Worm (Caenorhabditis elegans): Measurements from ENCODE around the gene F58F12.2.

F58F12.2 gene

DNA sequence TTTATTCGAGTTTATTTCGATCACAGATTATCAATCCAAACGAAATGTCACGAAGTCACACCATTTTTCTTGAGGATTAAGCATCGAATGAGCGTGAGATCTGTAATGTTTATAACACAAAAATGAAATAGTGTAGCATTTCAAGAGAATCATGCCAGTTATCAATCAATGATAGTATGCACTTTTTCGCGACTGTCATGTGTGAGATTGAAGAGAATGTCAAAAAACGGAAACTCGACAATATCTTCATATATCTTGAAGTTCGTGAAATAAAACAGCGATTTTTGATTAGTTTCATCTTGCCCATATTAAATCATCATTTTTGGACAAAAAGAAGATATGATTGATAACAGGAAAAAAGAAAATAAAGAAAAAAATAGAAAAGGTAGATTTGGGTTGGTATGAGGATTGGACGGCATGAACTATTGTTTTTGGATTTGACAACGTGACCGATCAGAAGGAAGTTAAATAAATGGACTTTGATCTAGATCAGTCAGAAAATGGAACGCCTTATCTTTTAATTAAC lies 8.7 kb downstream of the F58F12.2 start:
- TF ChIP-seq snu-23 (GFP tag; optimal IDR thresholded peaks at IDR 0.05): peak; percentile 27
- peak; percentile 54 for TF ChIP-seq nhr-71 (tag; optimal IDR thresholded peaks at IDR 0.05)
- TF ChIP-seq nhr-84 (tag; optimal IDR thresholded peaks at IDR 0.05): no peak
- peak in 4 of 6 experiments; percentile 22 to 62 (median 44) for TF ChIP-seq elt-3 (tag; optimal IDR thresholded peaks at IDR 0.05)
- TF ChIP-seq nhr-85 (tag): peak; percentile 75
- no peak for TF ChIP-seq tlp-1 (tag; optimal IDR thresholded peaks at IDR 0.05)
- no peak for TF ChIP-seq F16B12.6 (tag; optimal IDR thresholded peaks at IDR 0.05)
- TF ChIP-seq nhr-77 (tag; optimal IDR thresholded peaks at IDR 0.05): no peak
- TF ChIP-seq efl-3 (GFP tag; optimal IDR thresholded peaks at IDR 0.05): no peak
- no peak for TF ChIP-seq unc-86 (tag; optimal IDR thresholded peaks at IDR 0.05)
- TF ChIP-seq blmp-1 (tag; optimal IDR thresholded peaks at IDR 0.05): peak; percentile 73
- no peak for TF ChIP-seq jun-1 (tag; optimal IDR thresholded peaks at IDR 0.05)
- no peak for TF ChIP-seq aha-1 (tag; optimal IDR thresholded peaks at IDR 0.05)
- TF ChIP-seq unc-30 (tag; optimal IDR thresholded peaks at IDR 0.05): no peak
- TF ChIP-seq hlh-17 (GFP tag; optimal IDR thresholded peaks at IDR 0.05; ENCODE audit: borderline replicate concordance): no peak
- peak; percentile 5 for TF ChIP-seq tbx-2 (tag; optimal IDR thresholded peaks at IDR 0.05)
- peak; percentile 36 for TF ChIP-seq nhr-20 (tag; optimal IDR thresholded peaks at IDR 0.05)
- TF ChIP-seq ceh-88 (GFP tag; IDR thresholded peaks at IDR 0.05): no peak

DNA sequence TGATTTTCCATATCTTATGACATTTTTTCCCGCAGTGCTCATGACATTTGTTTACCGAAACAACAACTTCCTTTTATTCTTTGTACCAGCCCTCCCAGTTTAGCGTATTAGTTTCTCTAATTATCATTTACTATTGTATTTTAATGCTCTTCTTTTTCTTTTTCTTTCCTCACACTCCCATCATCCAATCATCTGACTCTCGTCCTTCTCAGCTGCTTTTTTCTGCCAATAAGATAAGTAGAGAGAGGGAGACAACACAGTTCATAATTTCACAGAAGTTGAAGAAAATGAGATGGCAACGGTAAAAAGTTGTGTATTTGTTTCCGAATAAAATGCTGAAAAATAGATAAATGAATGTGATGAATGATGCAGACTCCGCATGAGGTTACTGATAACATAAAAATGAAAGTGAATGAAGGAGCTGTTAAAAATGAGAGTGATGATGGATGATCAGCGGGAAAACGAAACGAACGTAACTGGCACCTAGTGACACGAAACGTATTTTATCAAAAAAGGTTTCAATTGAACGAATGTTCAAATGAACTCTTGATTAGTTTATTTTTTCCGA lies 10.4 kb downstream of the F58F12.2 start:
- TF ChIP-seq lin-14 (GFP tag; optimal IDR thresholded peaks at IDR 0.05): peak; percentile 13
- TF ChIP-seq blmp-1 (tag; optimal IDR thresholded peaks at IDR 0.05): peak; percentile 33
- TF ChIP-seq snu-23 (GFP tag; optimal IDR thresholded peaks at IDR 0.05): no peak
- no peak for TF ChIP-seq lin-15B (tag; optimal IDR thresholded peaks at IDR 0.05)
- peak in 1 of 2 experiments; percentile 56 for TF ChIP-seq lin-35 (GFP tag; optimal IDR thresholded peaks at IDR 0.05)
- TF ChIP-seq zip-4 (GFP tag; optimal IDR thresholded peaks at IDR 0.05): no peak
- TF ChIP-seq irx-1 (tag; optimal IDR thresholded peaks at IDR 0.05): no peak
- no peak for TF ChIP-seq sptf-1 (tag; optimal IDR thresholded peaks at IDR 0.05)
- peak; percentile 52 for TF ChIP-seq elt-2 (tag; optimal IDR thresholded peaks at IDR 0.05)
- no peak for TF ChIP-seq efl-1 (optimal IDR thresholded peaks at IDR 0.05)
- peak in 1 of 2 experiments; percentile 29 for TF ChIP-seq efl-1 (GFP tag; optimal IDR thresholded peaks at IDR 0.05 in 1 of 2)
- peak; percentile 0 for TF ChIP-seq nhr-20 (tag; optimal IDR thresholded peaks at IDR 0.05)

DNA sequence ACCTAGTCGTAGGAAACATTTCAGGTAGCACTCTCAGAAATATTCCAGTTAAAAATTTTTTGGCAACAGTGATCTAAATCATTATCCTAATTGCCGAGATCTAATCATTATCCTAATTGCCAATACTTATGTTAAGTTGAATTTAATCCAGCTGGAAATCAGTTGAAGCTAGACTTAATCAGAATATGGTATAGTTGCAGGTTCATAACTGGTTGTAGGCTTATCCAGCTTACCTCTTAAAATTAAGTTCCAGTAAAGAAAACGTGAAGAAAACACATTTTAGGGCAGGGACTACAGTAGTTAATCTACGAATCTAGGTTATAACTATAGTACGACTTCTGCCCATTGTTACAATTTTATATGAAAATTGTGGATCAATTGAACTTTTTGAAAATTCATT lies 11.1 kb downstream of the F58F12.2 start:
- no peak for TF ChIP-seq ceh-88 (GFP tag; IDR thresholded peaks at IDR 0.05)
- TF ChIP-seq mef-2 (tag; optimal IDR thresholded peaks at IDR 0.05): no peak
- no peak for TF ChIP-seq sox-4 (tag; optimal IDR thresholded peaks at IDR 0.05)
- TF ChIP-seq snpc-4 (tag; optimal IDR thresholded peaks at IDR 0.05): no peak
- TF ChIP-seq lir-3 (tag; optimal IDR thresholded peaks at IDR 0.05; ENCODE audit: poor library complexity): no peak
- TF ChIP-seq nhr-20 (tag; optimal IDR thresholded peaks at IDR 0.05): no peak
- no peak for TF ChIP-seq lsy-2 (tag; optimal IDR thresholded peaks at IDR 0.05)
- no peak for TF ChIP-seq lin-39 (tag; optimal IDR thresholded peaks at IDR 0.05)
- TF ChIP-seq nhr-90 (tag; optimal IDR thresholded peaks at IDR 0.05; ENCODE audit: poor library complexity): no peak
- TF ChIP-seq fkh-10 (GFP tag; optimal IDR thresholded peaks at IDR 0.05): no peak
- TF ChIP-seq jun-1 (tag; optimal IDR thresholded peaks at IDR 0.05): no peak
- no peak for TF ChIP-seq unc-86 (tag; optimal IDR thresholded peaks at IDR 0.05)
- no peak for TF ChIP-seq unc-98 (GFP tag; IDR thresholded peaks at IDR 0.05)
- no peak for TF ChIP-seq egl-27 (tag; optimal IDR thresholded peaks at IDR 0.05)
- no peak for TF ChIP-seq lin-15B (tag; optimal IDR thresholded peaks at IDR 0.05)
- TF ChIP-seq tlp-1 (tag; optimal IDR thresholded peaks at IDR 0.05): no peak

DNA sequence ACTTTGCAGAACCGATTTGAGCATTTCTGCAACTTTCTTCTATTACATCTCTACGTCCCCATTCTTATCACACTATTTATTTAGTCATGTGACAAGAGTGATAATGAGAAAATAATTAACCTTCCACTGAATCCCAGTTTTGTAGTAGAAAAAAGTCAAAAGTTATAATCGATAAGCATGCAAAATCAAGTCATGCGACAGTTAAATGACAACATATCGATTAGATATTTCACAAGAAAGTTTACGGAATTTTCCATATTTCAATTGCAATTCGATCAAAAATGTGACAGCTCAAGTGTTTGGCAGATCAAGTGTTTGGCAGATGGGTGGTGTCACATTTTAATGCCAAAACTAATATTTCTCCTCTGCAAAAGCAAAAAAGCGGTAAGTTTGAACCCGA lies 13.2 kb downstream of the F58F12.2 start:
- no peak for TF ChIP-seq fkh-8 (tag; optimal IDR thresholded peaks at IDR 0.05)
- TF ChIP-seq hpl-2 (GFP tag; optimal IDR thresholded peaks at IDR 0.05): peak; percentile 29
- peak in 1 of 2 experiments; percentile 55 for TF ChIP-seq lin-35 (GFP tag; optimal IDR thresholded peaks at IDR 0.05)
- no peak for TF ChIP-seq sox-4 (tag; optimal IDR thresholded peaks at IDR 0.05)
- peak; percentile 78 for TF ChIP-seq elt-2 (tag; optimal IDR thresholded peaks at IDR 0.05)
- TF ChIP-seq isw-1 (GFP tag; IDR thresholded peaks at IDR 0.05): no peak
- no peak for TF ChIP-seq ceh-63 (GFP tag; optimal IDR thresholded peaks at IDR 0.05)
- TF ChIP-seq efl-1 (optimal IDR thresholded peaks at IDR 0.05): no peak
- TF ChIP-seq efl-1 (GFP tag; optimal IDR thresholded peaks at IDR 0.05 in 1 of 2): peak in 1 of 2 experiments; percentile 88
- peak; percentile 23 for TF ChIP-seq nhr-90 (tag; optimal IDR thresholded peaks at IDR 0.05; ENCODE audit: poor library complexity)
- no peak for TF ChIP-seq lin-14 (GFP tag; optimal IDR thresholded peaks at IDR 0.05)
- peak; percentile 62 for TF ChIP-seq nhr-85 (tag)
- TF ChIP-seq nhr-71 (tag; optimal IDR thresholded peaks at IDR 0.05): peak; percentile 1
- no peak for TF ChIP-seq lir-3 (tag; optimal IDR thresholded peaks at IDR 0.05; ENCODE audit: poor library complexity)
